Fruit fly (Drosophila melanogaster) whole organism, prepupa: ENCODE data around the gene CG6052.

Source experiments
- Blimp-1 ChIP-seq: fragments of 200-800 bp; sonication (Bioruptor generic); optimal IDR thresholded peaks from 3 replicates; lab custom pipeline; 2017; ENCODE audit warnings: missing biosample characterization, missing genetic modification characterization, mild to moderate bottlenecking, moderate library complexity, missing genetic modification reagents
- CG11294 ChIP-seq: fragments of 200-800 bp; sonication (Bioruptor generic); IDR thresholded peaks from 2 replicates; pipeline ENCODE4 v1.3.6; 2022; ENCODE audit warnings: missing biosample characterization, missing genetic modification characterization
- CG16779 ChIP-seq: fragments of 200-800 bp; sonication (Bioruptor generic); optimal IDR thresholded peaks from 3 replicates; lab custom pipeline; 2017; ENCODE audit warnings: missing biosample characterization, mild to moderate bottlenecking, missing genetic modification characterization
- CG3032 ChIP-seq: fragments of 200-800 bp; optimal IDR thresholded peaks from 2 replicates; lab custom pipeline; 2019; ENCODE audit warnings: missing biosample characterization, mild to moderate bottlenecking, missing genetic modification characterization, moderate library complexity
- CG6163 ChIP-seq: fragments of 200-800 bp; sonication (Bioruptor generic); IDR thresholded peaks from 3 replicates; pipeline ENCODE4 v1.3.6; 2022; ENCODE audit warnings: missing biosample characterization, missing genetic modification characterization
- CG6276 ChIP-seq: fragments of 200-800 bp; sonication (Bioruptor generic); optimal IDR thresholded peaks from 2 replicates; lab custom pipeline; 2017; ENCODE audit warnings: missing biosample characterization, mild to moderate bottlenecking, missing genetic modification characterization
- OdsH ChIP-seq: fragments of 200-800 bp; sonication (Bioruptor generic); optimal IDR thresholded peaks from 3 replicates; lab custom pipeline; 2016; ENCODE audit warnings: missing biosample characterization, missing genetic modification characterization
- Sox102F ChIP-seq: fragments of 200-800 bp; sonication (Bioruptor generic); optimal IDR thresholded peaks from 2 replicates; lab custom pipeline; 2016; ENCODE audit warnings: missing biosample characterization, mild to moderate bottlenecking, missing genetic modification characterization
- pdm3 ChIP-seq: fragments of 200-800 bp; sonication (Bioruptor generic); optimal IDR thresholded peaks from 3 replicates; lab custom pipeline; 2016; ENCODE audit warnings: missing biosample characterization, missing genetic modification characterization
- salr ChIP-seq, 2 experiments: fragments of 200-800 bp; sonication (Bioruptor generic); optimal IDR thresholded peaks; 3 replicates each; lab custom pipeline; 2016 to 2018; ENCODE audit warnings: missing biosample characterization in 2 of 2, missing genetic modification characterization in 2 of 2, mild to moderate bottlenecking in 1 of 2

- TF ChIP-seq CG16779 (tag; lab: Kevin White, UChicago) (no peak), Blimp-1 (GFP tag; lab: Kevin White, UChicago) (no peak), CG3032 (tag; lab: Kevin White, UChicago) (no peak), CG6276 (GFP tag; lab: Kevin White, UChicago) (no peak), Sox102F (GFP tag; lab: Kevin White, UChicago) (no peak), salr (GFP tag; optimal IDR thresholded peaks at IDR 0.05; lab: Kevin White, UChicago) (no peak), CG6163 (GFP tag; lab: Robert Waterston, UW) (no peak), pdm3 (GFP tag; lab: Kevin White, UChicago) (no peak), OdsH (no peak), CG11294 (GFP tag; lab: Robert Waterston, UW) (no peak)
Measured at dm6 chr3L:17754285-17754684, 25.1 kb upstream of the CG6052 start.
